ENCODE assay signal across 5 fruit fly cellular contexts in the genomic region with DNA sequence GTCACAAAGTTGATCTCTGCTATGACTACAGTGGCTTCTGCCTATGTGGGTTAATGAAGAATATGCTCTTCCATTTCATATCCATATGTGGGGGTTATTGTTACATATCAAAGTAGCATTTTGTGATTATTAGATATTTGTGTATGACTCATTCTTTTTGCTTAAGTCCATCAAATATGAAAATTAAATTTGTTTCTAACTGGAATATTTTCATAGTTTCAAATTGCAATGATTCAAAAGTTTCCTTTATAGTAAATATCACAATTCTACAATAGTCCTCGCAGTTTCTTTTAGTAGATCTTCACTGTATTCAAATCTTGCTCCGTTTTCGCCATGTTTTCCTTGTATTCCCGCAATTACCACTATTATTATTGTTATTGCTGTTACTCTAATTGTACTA.
TF ChIP-seq lines count a peak whose summit lies in the region.

No protein-coding gene starts in this region.

- no peak for TF ChIP-seq CTCF in whole organism, embryonic (GFP tag; optimal IDR thresholded peaks at IDR 0.05; lab: Kevin White, UChicago)

TF ChIP-seq in whole organism, adult, 20 proteins besides CTCF, POLR2A, EP300 and RAD21 (continues in another document):
- TF ChIP-seq CG11617 (GFP tag; optimal IDR thresholded peaks at IDR 0.05; lab: Kevin White, UChicago): no peak
- no peak for TF ChIP-seq cnc (optimal IDR thresholded peaks at IDR 0.05; lab: Kevin White, UChicago)
- no peak for TF ChIP-seq CG12768 (GFP tag; optimal IDR thresholded peaks at IDR 0.05; lab: Kevin White, UChicago)
- TF ChIP-seq CG14711 (tag; optimal IDR thresholded peaks at IDR 0.05; lab: Kevin White, UChicago): peak; percentile 20
- TF ChIP-seq tj (GFP tag; optimal IDR thresholded peaks at IDR 0.05; lab: Kevin White, UChicago): no peak
- no peak for TF ChIP-seq Crg-1 (GFP tag; optimal IDR thresholded peaks at IDR 0.05; lab: Kevin White, UChicago)
- TF ChIP-seq CG7045 (GFP tag; optimal IDR thresholded peaks at IDR 0.05; lab: Kevin White, UChicago): peak; percentile 3
- no peak for TF ChIP-seq ovo (GFP tag; optimal IDR thresholded peaks at IDR 0.05; lab: Kevin White, UChicago)
- TF ChIP-seq CG1620 (GFP tag; optimal IDR thresholded peaks at IDR 0.05; lab: Kevin White, UChicago): no peak
- TF ChIP-seq kay (GFP tag; lab: Kevin White, UChicago; ENCODE audit: borderline replicate concordance): no peak
- TF ChIP-seq bab1 (GFP tag; optimal IDR thresholded peaks at IDR 0.05; lab: Kevin White, UChicago): no peak
- peak; percentile 13 for TF ChIP-seq CG7101 (tag; optimal IDR thresholded peaks at IDR 0.05; lab: Kevin White, UChicago)
- peak; percentile 12 for TF ChIP-seq CG5204 (GFP tag; optimal IDR thresholded peaks at IDR 0.05; lab: Kevin White, UChicago)
- TF ChIP-seq pad (GFP tag; optimal IDR thresholded peaks at IDR 0.05; lab: Kevin White, UChicago): no peak
- peak; percentile 7 for TF ChIP-seq toe (GFP tag; optimal IDR thresholded peaks at IDR 0.05; lab: Kevin White, UChicago)
- TF ChIP-seq CG33017 (tag; optimal IDR thresholded peaks at IDR 0.05; lab: Kevin White, UChicago): no peak
- no peak for TF ChIP-seq Mnt (GFP tag; optimal IDR thresholded peaks at IDR 0.05; lab: Kevin White, UChicago)
- TF ChIP-seq Hr96 (GFP tag; optimal IDR thresholded peaks at IDR 0.05; lab: Kevin White, UChicago): no peak

TF ChIP-seq in whole organism, embryonic, 481 proteins besides CTCF, POLR2A, EP300 and RAD21 (continues in another document):
- TF ChIP-seq CG17612 (GFP tag; IDR thresholded peaks at IDR 0.05; lab: Robert Waterston, UW) (no peak), pan (optimal IDR thresholded peaks at IDR 0.05; lab: Kevin White, UChicago) (no peak), pan (GFP tag; optimal IDR thresholded peaks at IDR 0.05 in 1 of 2, IDR thresholded peaks at IDR 0.05 in 1 of 2) (no peak), sug (tag; optimal IDR thresholded peaks at IDR 0.05; lab: Kevin White, UChicago) (no peak), pita (GFP tag; optimal IDR thresholded peaks at IDR 0.05; lab: Kevin White, UChicago) (no peak), CG11398 (GFP tag; optimal IDR thresholded peaks at IDR 0.05; lab: Kevin White, UChicago) (no peak), Blimp-1 (GFP tag; optimal IDR thresholded peaks at IDR 0.05; lab: Kevin White, UChicago) (peak; percentile 0), Sry-δ (GFP tag; optimal IDR thresholded peaks at IDR 0.05; lab: Kevin White, UChicago) (no peak), CG6765 (GFP tag; optimal IDR thresholded peaks at IDR 0.05; lab: Kevin White, UChicago) (no peak), CG4360 (GFP tag; IDR thresholded peaks at IDR 0.05; lab: Robert Waterston, UW) (no peak), sens (GFP tag; lab: Kevin White, UChicago) (peak; percentile 66), stwl (tag; optimal IDR thresholded peaks at IDR 0.05; lab: Kevin White, UChicago) (no peak), CG4730 (GFP tag; IDR thresholded peaks at IDR 0.05; lab: Robert Waterston, UW) (no peak), CHES-1-like (GFP tag; optimal IDR thresholded peaks at IDR 0.05; lab: Kevin White, UChicago) (no peak), CG14710 (tag; optimal IDR thresholded peaks at IDR 0.05; lab: Kevin White, UChicago) (no peak), CG16863 (GFP tag; optimal IDR thresholded peaks at IDR 0.05; lab: Kevin White, UChicago) (no peak), CG17568 (GFP tag; optimal IDR thresholded peaks at IDR 0.05; lab: Kevin White, UChicago) (no peak), run (tag; optimal IDR thresholded peaks at IDR 0.05; lab: Kevin White, UChicago) (no peak), Bgb (GFP tag; IDR thresholded peaks at IDR 0.05; lab: Robert Waterston, UW; ENCODE audit: partially characterized antibody) (no peak)

TF ChIP-seq in whole organism, prepupa, 60 proteins besides CTCF, POLR2A, EP300 and RAD21 (continues in another document):
- TF ChIP-seq acj6 (GFP tag; optimal IDR thresholded peaks at IDR 0.05; lab: Kevin White, UChicago) (peak; percentile 71), Hr4 (GFP tag; optimal IDR thresholded peaks at IDR 0.05; lab: Kevin White, UChicago) (peak; percentile 85), pdm3 (GFP tag; optimal IDR thresholded peaks at IDR 0.05; lab: Kevin White, UChicago) (peak; percentile 76), esn (GFP tag; optimal IDR thresholded peaks at IDR 0.05; lab: Kevin White, UChicago) (peak; percentile 23), dsx (GFP tag; optimal IDR thresholded peaks at IDR 0.05; lab: Kevin White, UChicago; ENCODE audit: poor library complexity, severe bottlenecking) (peak; percentile 69), CG7368 (GFP tag; optimal IDR thresholded peaks at IDR 0.05; lab: Kevin White, UChicago) (peak; percentile 40), CG10669 (GFP tag; optimal IDR thresholded peaks at IDR 0.05; lab: Kevin White, UChicago) (peak; percentile 63), fd85E (GFP tag; optimal IDR thresholded peaks at IDR 0.05; lab: Kevin White, UChicago) (no peak), CG8119 (GFP tag; IDR thresholded peaks at IDR 0.05; lab: Robert Waterston, UW) (peak; percentile 86), CG4318 (GFP tag; optimal IDR thresholded peaks at IDR 0.05; lab: Kevin White, UChicago) (peak; percentile 84), CG9139 (GFP tag; optimal IDR thresholded peaks at IDR 0.05; lab: Kevin White, UChicago) (no peak), CG6854 (GFP tag; optimal IDR thresholded peaks at IDR 0.05; lab: Kevin White, UChicago) (no peak), Eip93F (GFP tag; optimal IDR thresholded peaks at IDR 0.05; lab: Kevin White, UChicago) (no peak), CG8632 (GFP tag; optimal IDR thresholded peaks at IDR 0.05; lab: Kevin White, UChicago) (peak; percentile 54), lz (GFP tag; optimal IDR thresholded peaks at IDR 0.05; lab: Kevin White, UChicago) (peak; percentile 19), Eip78C (GFP tag; lab: Kevin White, UChicago) (peak; percentile 92), fkh (GFP tag; optimal IDR thresholded peaks at IDR 0.05; lab: Kevin White, UChicago) (no peak), cyc (GFP tag; optimal IDR thresholded peaks at IDR 0.05; lab: Kevin White, UChicago) (peak; percentile 24)

TF ChIP-seq in whole organism, pupa, 21 proteins besides CTCF, POLR2A, EP300 and RAD21 (continues in another document):
- peak; percentile 45; the same call in 1 of the 2 replicates for TF ChIP-seq CG10348 (GFP tag; IDR thresholded peaks at IDR 0.05; lab: Robert Waterston, UW)
- peak; percentile 85 for TF ChIP-seq CG32121 (GFP tag; IDR thresholded peaks at IDR 0.05; lab: Robert Waterston, UW)
- TF ChIP-seq CG8159 (tag; optimal IDR thresholded peaks at IDR 0.05; lab: Kevin White, UChicago): peak; percentile 72
- no peak for TF ChIP-seq D1 (tag; optimal IDR thresholded peaks at IDR 0.05; lab: Kevin White, UChicago)
- TF ChIP-seq CG34367 (tag; optimal IDR thresholded peaks at IDR 0.05; lab: Kevin White, UChicago): peak; percentile 56
- TF ChIP-seq Ets98B (GFP tag; IDR thresholded peaks at IDR 0.05; lab: Robert Waterston, UW): peak; percentile 72
- TF ChIP-seq CG13204 (GFP tag; optimal IDR thresholded peaks at IDR 0.05; lab: Kevin White, UChicago): no peak
- TF ChIP-seq gl (tag; optimal IDR thresholded peaks at IDR 0.05; lab: Kevin White, UChicago): peak; percentile 13
- peak; percentile 78 for TF ChIP-seq CG8301 (tag; optimal IDR thresholded peaks at IDR 0.05; lab: Kevin White, UChicago)
- TF ChIP-seq Pif1A (GFP tag; optimal IDR thresholded peaks at IDR 0.05; lab: Kevin White, UChicago): peak; percentile 72
- TF ChIP-seq CG14655 (GFP tag; optimal IDR thresholded peaks at IDR 0.05; lab: Kevin White, UChicago): peak; percentile 83
- TF ChIP-seq CG12605 (GFP tag; IDR thresholded peaks at IDR 0.05; lab: Robert Waterston, UW): peak; percentile 76
- TF ChIP-seq EcR (GFP tag; optimal IDR thresholded peaks at IDR 0.05; lab: Kevin White, UChicago): no peak
- peak; percentile 11 for TF ChIP-seq Pif1B (GFP tag; optimal IDR thresholded peaks at IDR 0.05; lab: Kevin White, UChicago)
- TF ChIP-seq CG4496 (GFP tag; IDR thresholded peaks at IDR 0.05; lab: Robert Waterston, UW): peak; percentile 84
- peak; percentile 74 for TF ChIP-seq CG17806 (tag; optimal IDR thresholded peaks at IDR 0.05; lab: Kevin White, UChicago)
- no peak for TF ChIP-seq fd96Ca (GFP tag; IDR thresholded peaks at IDR 0.05; lab: Robert Waterston, UW)
- TF ChIP-seq CG15710 (tag; optimal IDR thresholded peaks at IDR 0.05; lab: Kevin White, UChicago): peak; percentile 76
- peak; percentile 62 for TF ChIP-seq CG9948 (tag; optimal IDR thresholded peaks at IDR 0.05; lab: Kevin White, UChicago)
- TF ChIP-seq rn (GFP tag; IDR thresholded peaks at IDR 0.05; lab: Robert Waterston, UW): peak; percentile 37; the same call in 1 of the 2 replicates

TF ChIP-seq in whole organism, wandering third instar larva, 38 proteins besides CTCF, POLR2A, EP300 and RAD21:
- no peak for TF ChIP-seq psq (GFP tag; optimal IDR thresholded peaks at IDR 0.05; lab: Kevin White, UChicago)
- no peak for TF ChIP-seq Rel (GFP tag; optimal IDR thresholded peaks at IDR 0.05; lab: Kevin White, UChicago)
- no peak for TF ChIP-seq Rel (tag; optimal IDR thresholded peaks at IDR 0.05; lab: Kevin White, UChicago)
- no peak for TF ChIP-seq fru (GFP tag; optimal IDR thresholded peaks at IDR 0.05; lab: Kevin White, UChicago)
- no peak for TF ChIP-seq jim (GFP tag; optimal IDR thresholded peaks at IDR 0.05; lab: Kevin White, UChicago)
- TF ChIP-seq ey (GFP tag; optimal IDR thresholded peaks at IDR 0.05; lab: Kevin White, UChicago): no peak
- peak; percentile 10 for TF ChIP-seq HLH106 (tag; optimal IDR thresholded peaks at IDR 0.05; lab: Kevin White, UChicago)
- TF ChIP-seq sv (GFP tag; optimal IDR thresholded peaks at IDR 0.05; lab: Kevin White, UChicago): no peak
- peak; percentile 17 for TF ChIP-seq woc (GFP tag; optimal IDR thresholded peaks at IDR 0.05; lab: Kevin White, UChicago)
- TF ChIP-seq foxo (GFP tag; optimal IDR thresholded peaks at IDR 0.05; lab: Kevin White, UChicago): peak in 1 of 2 experiments; percentile 17
- peak; percentile 4 for TF ChIP-seq br (GFP tag; optimal IDR thresholded peaks at IDR 0.05; lab: Kevin White, UChicago)
- no peak for TF ChIP-seq sage (GFP tag; optimal IDR thresholded peaks at IDR 0.05; lab: Kevin White, UChicago)
- no peak for TF ChIP-seq CrebA (GFP tag; optimal IDR thresholded peaks at IDR 0.05; lab: Kevin White, UChicago; ENCODE audit: borderline replicate concordance)
- TF ChIP-seq Sp1 (GFP tag; optimal IDR thresholded peaks at IDR 0.05; lab: Kevin White, UChicago): no peak
- no peak for TF ChIP-seq GATAd (GFP tag; optimal IDR thresholded peaks at IDR 0.05; lab: Kevin White, UChicago)
